Fruit fly (Drosophila melanogaster): ENCODE results near the gene CG46399.

- TF ChIP-seq CG8478 (optimal IDR thresholded peaks at IDR 0.05) (no peak), CTCF (optimal IDR thresholded peaks at IDR 0.05) (no peak)
Measured at dm6 chrX:14810433-14810832, 48.6 kb upstream of the CG46399 start.

Data from S2 (cell line).